Worm (Caenorhabditis elegans) whole organism, L3 larva: ENCODE data around the gene oef-1.

Experiments used
- ZK546.5 ChIP-seq: sonication (generic microtip); optimal IDR thresholded peaks from 2 replicates; lab custom pipeline; 2017; ENCODE audit warnings: missing biosample characterization, missing genetic modification characterization
- aly-2 ChIP-seq: fragments of 150-350 bp; optimal IDR thresholded peaks from 2 replicates; lab custom pipeline; 2014; ENCODE audit warnings: missing biosample characterization, missing genetic modification characterization
- ceh-28 ChIP-seq: fragments of 150-350 bp; optimal IDR thresholded peaks from 2 replicates; lab custom pipeline; 2014; ENCODE audit warnings: missing biosample characterization, missing genetic modification reagents, missing genetic modification characterization
- ceh-9 ChIP-seq: sonication (generic microtip); optimal IDR thresholded peaks from 2 replicates; lab custom pipeline; 2018; ENCODE audit warnings: missing biosample characterization, missing genetic modification characterization
- daf-12 ChIP-seq: fragments of 150-350 bp; optimal IDR thresholded peaks from 2 replicates; lab custom pipeline; 2014; ENCODE audit warnings: missing biosample characterization, missing genetic modification reagents, missing genetic modification characterization
- elt-3 ChIP-seq, 3 experiments: fragments of 150-350 bp in 1 of 3; sonication (generic microtip) in 2 of 3; optimal IDR thresholded peaks; 2 replicates in 2 of 3; 4 replicates in 1 of 3; lab custom pipeline; 2014 to 2017; ENCODE audit warnings: missing biosample characterization in 3 of 3, missing genetic modification characterization in 3 of 3
- eor-1 ChIP-seq, 2 experiments: fragments of 150-350 bp; optimal IDR thresholded peaks; 2 replicates each; lab custom pipeline; 2014 to 2018; ENCODE audit warnings: missing biosample characterization in 2 of 2, missing genetic modification characterization in 2 of 2
- fkh-2 ChIP-seq: fragments of 150-350 bp; optimal IDR thresholded peaks from 2 replicates; lab custom pipeline; 2014; ENCODE audit warnings: missing biosample characterization, missing genetic modification reagents, missing genetic modification characterization
- fos-1 ChIP-seq: fragments of 150-350 bp; optimal IDR thresholded peaks from 2 replicates; lab custom pipeline; 2014; ENCODE audit warnings: missing biosample characterization, missing genetic modification characterization
- jun-1 ChIP-seq: fragments of 150-350 bp; optimal IDR thresholded peaks from 2 replicates; lab custom pipeline; 2014; ENCODE audit warnings: missing biosample characterization, missing genetic modification reagents, missing genetic modification characterization
- lin-15B ChIP-seq: fragments of 150-350 bp; optimal IDR thresholded peaks from 2 replicates; lab custom pipeline; 2014; ENCODE audit warnings: missing biosample characterization, missing genetic modification characterization
- lin-39 ChIP-seq: fragments of 150-350 bp; optimal IDR thresholded peaks from 2 replicates; lab custom pipeline; 2018; ENCODE audit warnings: missing biosample characterization, missing genetic modification reagents, missing genetic modification characterization
- lsy-12 ChIP-seq: sonication (generic microtip); optimal IDR thresholded peaks from 2 replicates; lab custom pipeline; 2016; ENCODE audit warnings: mild to moderate bottlenecking, missing genetic modification characterization, missing compliant biosample characterization
- mml-1 ChIP-seq: fragments of 150-350 bp; sonication (generic microtip); optimal IDR thresholded peaks from 3 replicates; lab custom pipeline; 2014; ENCODE audit warnings: missing biosample characterization, missing genetic modification characterization
- nfya-1 ChIP-seq: sonication (generic microtip); optimal IDR thresholded peaks from 2 replicates; lab custom pipeline; 2017; ENCODE audit warnings: missing genetic modification characterization, mild to moderate bottlenecking, missing compliant biosample characterization, antibody characterized with exemption, moderate library complexity; ENCODE audit not compliant: insufficient read depth
- nhr-11 ChIP-seq: fragments of 150-350 bp; optimal IDR thresholded peaks from 2 replicates; lab custom pipeline; 2014; ENCODE audit warnings: missing biosample characterization, missing genetic modification characterization
- nhr-28 ChIP-seq: fragments of 150-350 bp; optimal IDR thresholded peaks from 2 replicates; lab custom pipeline; 2014; ENCODE audit warnings: missing biosample characterization, missing genetic modification characterization
- nhr-43 ChIP-seq: sonication (generic microtip); optimal IDR thresholded peaks from 2 replicates; lab custom pipeline; 2016; ENCODE audit warnings: mild to moderate bottlenecking, missing genetic modification characterization, missing compliant biosample characterization; ENCODE audit not compliant: poor library complexity, severe bottlenecking
- nhr-67 ChIP-seq: fragments of 150-350 bp; optimal IDR thresholded peaks from 2 replicates; lab custom pipeline; 2014; ENCODE audit warnings: missing biosample characterization, missing genetic modification characterization
- nhr-76 ChIP-seq: fragments of 150-350 bp; sonication (generic microtip); optimal IDR thresholded peaks from 5 replicates; lab custom pipeline; 2014; ENCODE audit warnings: missing biosample characterization, missing genetic modification characterization
- nhr-77 ChIP-seq: fragments of 150-350 bp; optimal IDR thresholded peaks from 2 replicates; lab custom pipeline; 2014; ENCODE audit warnings: missing biosample characterization, missing genetic modification characterization
- pha-4 ChIP-seq: fragments of 150-350 bp; optimal IDR thresholded peaks from 2 replicates; lab custom pipeline; 2014; ENCODE audit warnings: missing biosample characterization, missing genetic modification reagents, missing genetic modification characterization
- pqm-1 ChIP-seq: fragments of 150-350 bp; optimal IDR thresholded peaks from 2 replicates; lab custom pipeline; 2017; ENCODE audit warnings: missing biosample characterization, missing genetic modification characterization, inconsistent platforms
- sea-2 ChIP-seq: fragments of 150-350 bp; sonication (generic microtip); optimal IDR thresholded peaks from 4 replicates; lab custom pipeline; 2014; ENCODE audit warnings: missing biosample characterization, missing genetic modification reagents, missing genetic modification characterization
- snpc-4 ChIP-seq: fragments of 150-350 bp; optimal IDR thresholded peaks from 2 replicates; lab custom pipeline; 2014; ENCODE audit warnings: missing biosample characterization, missing genetic modification characterization
- tbx-2 ChIP-seq: sonication (generic microtip); optimal IDR thresholded peaks from 2 replicates; lab custom pipeline; 2016; ENCODE audit warnings: mild to moderate bottlenecking, missing genetic modification characterization, missing compliant biosample characterization
- unc-39 ChIP-seq: sonication (generic microtip); optimal IDR thresholded peaks from 4 replicates; lab custom pipeline; 2017; ENCODE audit warnings: missing biosample characterization, missing genetic modification characterization
- unc-62 ChIP-seq: fragments of 150-350 bp; sonication (generic microtip); optimal IDR thresholded peaks from 4 replicates; lab custom pipeline; 2014; ENCODE audit warnings: missing biosample characterization, missing genetic modification reagents, missing genetic modification characterization
- zag-1 ChIP-seq: fragments of 150-350 bp; optimal IDR thresholded peaks from 2 replicates; lab custom pipeline; 2014; ENCODE audit warnings: missing biosample characterization, missing genetic modification characterization
- ztf-11 ChIP-seq: fragments of 150-350 bp; optimal IDR thresholded peaks from 2 replicates; lab custom pipeline; 2014; ENCODE audit warnings: missing biosample characterization, missing genetic modification characterization
- ztf-4 ChIP-seq: fragments of 150-350 bp; optimal IDR thresholded peaks from 2 replicates; lab custom pipeline; 2014; ENCODE audit warnings: missing biosample characterization, missing genetic modification characterization

The oef-1 gene

ce11 chrIV:7552958-7553553, 4.8 kb downstream of the oef-1 start, which contains the start of gene dif-1 (continued):
- peak; percentile 55 for TF ChIP-seq pha-4
- peak; percentile 26 for TF ChIP-seq ceh-28 (tag; lab: Kevin White, UChicago)
- no peak for TF ChIP-seq fkh-2 (tag; lab: Kevin White, UChicago)
- TF ChIP-seq tbx-2 (tag; lab: Kevin White, UChicago) = no peak

- TF ChIP-seq eor-1 (tag; optimal IDR thresholded peaks at IDR 0.05; lab: Kevin White, UChicago) (no peak), elt-3 (tag; optimal IDR thresholded peaks at IDR 0.05; lab: Kevin White, UChicago) (no peak), nfya-1 (tag; lab: Kevin White, UChicago) (peak; percentile 6), pha-4 (peak; percentile 57), lin-39 (tag; lab: Kevin White, UChicago) (no peak), mml-1 (tag; lab: Kevin White, UChicago) (no peak), lin-15B (tag; lab: Kevin White, UChicago) (no peak), nhr-76 (tag; lab: Kevin White, UChicago) (no peak), unc-39 (tag; lab: Kevin White, UChicago) (no peak), jun-1 (tag; lab: Kevin White, UChicago) (no peak), nhr-67 (tag; lab: Kevin White, UChicago) (no peak)
These were observed 6.1 kb downstream of the oef-1 start, which contains the start of gene F49E8.6 for ce11 chrIV:7554351-7554750. F49E8.6 (minus strand) TSS chrIV:7554667.

ce11 chrIV:7556265-7556866, 8.1 kb downstream of the oef-1 start, which contains the start of the genes F49E8.7, F49E8.8 and nprl-2:
F49E8.7 (minus strand) TSS chrIV:7556365.
F49E8.8 (plus strand) TSS chrIV:7556637.
nprl-2 (plus strand) TSS chrIV:7556816.
- TF ChIP-seq nhr-76 (tag; lab: Kevin White, UChicago) (no peak), lin-15B (tag; lab: Kevin White, UChicago) (no peak), pha-4 (peak; percentile 32), nfya-1 (tag; lab: Kevin White, UChicago) (no peak), nhr-67 (tag; lab: Kevin White, UChicago) (no peak), ztf-4 (tag; lab: Kevin White, UChicago) (no peak), tbx-2 (tag; lab: Kevin White, UChicago) (no peak), daf-12 (no peak), lsy-12 (tag; lab: Kevin White, UChicago) (no peak)

ce11 chrIV:7558653-7559052, 10.4 kb downstream of the oef-1 start:
- TF ChIP-seq nhr-76 (tag; lab: Kevin White, UChicago) (no peak), nhr-67 (tag; lab: Kevin White, UChicago) (no peak), zag-1 (tag; lab: Kevin White, UChicago) (no peak), lin-15B (tag; lab: Kevin White, UChicago) (no peak), ZK546.5 (tag; lab: Kevin White, UChicago) (no peak), nhr-28 (tag; lab: Kevin White, UChicago) (no peak), ceh-9 (tag; lab: Kevin White, UChicago) (no peak), nhr-43 (tag; lab: Kevin White, UChicago) (no peak), daf-12 (no peak), lin-39 (tag; lab: Kevin White, UChicago) (no peak), nhr-11 (no peak), ceh-28 (tag; lab: Kevin White, UChicago) (no peak), ztf-11 (tag; lab: Kevin White, UChicago) (no peak), pqm-1 (tag; lab: Kevin White, UChicago) (no peak), snpc-4 (tag; lab: Kevin White, UChicago) (no peak), sea-2 (GFP tag; lab: Kevin White, UChicago) (no peak), aly-2 (no peak), elt-3 (tag; optimal IDR thresholded peaks at IDR 0.05; lab: Kevin White, UChicago) (no peak), eor-1 (tag; optimal IDR thresholded peaks at IDR 0.05; lab: Kevin White, UChicago) (no peak), nhr-77 (no peak)

- TF ChIP-seq pqm-1 (tag; lab: Kevin White, UChicago) (no peak), unc-62 (GFP tag; lab: Kevin White, UChicago) (no peak), fos-1 (tag; lab: Kevin White, UChicago) (no peak), fkh-2 (tag; lab: Kevin White, UChicago) (no peak)
These were observed 11.0 kb downstream of the oef-1 start for ce11 chrIV:7559237-7559636.
